Fruit fly (Drosophila melanogaster) whole organism, wandering third instar larva: ENCODE measurements around the gene CG31220.

Experiments
- Dif ChIP-seq: fragments of 200-275, 200-300 bp; sonication (Bioruptor generic); optimal IDR thresholded peaks from 2 replicates; lab custom pipeline; 2018; ENCODE audit warnings: missing biosample characterization, missing genetic modification characterization; ENCODE audit not compliant: partially characterized antibody
- HLH106 ChIP-seq: fragments of 200-800 bp; optimal IDR thresholded peaks from 3 replicates; lab custom pipeline; 2019; ENCODE audit warnings: missing biosample characterization, mild to moderate bottlenecking, missing genetic modification characterization, moderate library complexity
- Jra ChIP-seq: sonication (Bioruptor generic); optimal IDR thresholded peaks from 2 replicates; lab custom pipeline; 2016; ENCODE audit warnings: missing biosample characterization, missing genetic modification characterization
- Mio ChIP-seq: sonication (Bioruptor generic); optimal IDR thresholded peaks from 2 replicates; lab custom pipeline; 2016; ENCODE audit warnings: missing biosample characterization, missing genetic modification characterization
- Myc ChIP-seq: fragments of >200 bp; optimal IDR thresholded peaks from 2 replicates; lab custom pipeline; 2017
- N ChIP-seq: fragments of >200 bp; optimal IDR thresholded peaks from 2 replicates; lab custom pipeline; 2018; ENCODE audit warnings: missing biosample characterization, missing external identifiers, missing genetic modification characterization
- Vsx2 ChIP-seq: fragments of 200-300, 225-300 bp; sonication (Bioruptor generic); optimal IDR thresholded peaks from 2 replicates; lab custom pipeline; 2018; ENCODE audit warnings: missing biosample characterization, missing genetic modification characterization; ENCODE audit not compliant: partially characterized antibody
- br ChIP-seq: fragments of 200-800 bp; sonication (Bioruptor generic); optimal IDR thresholded peaks from 2 replicates; lab custom pipeline; 2016; ENCODE audit warnings: missing biosample characterization, missing genetic modification characterization
- jim ChIP-seq: fragments of 175-275, 200-325 bp; sonication (Bioruptor generic); optimal IDR thresholded peaks from 2 replicates; lab custom pipeline; 2016; ENCODE audit warnings: missing biosample characterization, mild to moderate bottlenecking, missing genetic modification characterization
- pan ChIP-seq: fragments of >200 bp; optimal IDR thresholded peaks from 2 replicates; lab custom pipeline; 2017
- psq ChIP-seq: fragments of 200-800 bp; sonication (Bioruptor generic); optimal IDR thresholded peaks from 3 replicates; lab custom pipeline; 2017; ENCODE audit warnings: missing biosample characterization, mild to moderate bottlenecking, missing genetic modification characterization, moderate library complexity

dm6 chr3R:19634649-19635048, 13.6 kb upstream of the CG31220 start, which contains the start of gene CG34138:
- TF ChIP-seq psq (no peak), Myc (lab: Kevin White, UChicago) (no peak), Vsx2 (GFP tag; lab: Kevin White, UChicago) (no peak), pan (lab: Kevin White, UChicago) (no peak), jim (GFP tag; lab: Kevin White, UChicago) (no peak), N (GFP tag; lab: Kevin White, UChicago) (no peak), Jra (no peak), HLH106 (tag; lab: Kevin White, UChicago) (no peak), Dif (GFP tag; lab: Kevin White, UChicago) (no peak), br (GFP tag; lab: Kevin White, UChicago) (no peak), Mio (GFP tag; lab: Kevin White, UChicago) (no peak)
